Fruit fly (Drosophila melanogaster) whole organism, embryonic: ENCODE results near the gene side-III.

Experiments used
- Awh ChIP-seq: fragments of 200-800 bp; sonication (Bioruptor generic); IDR thresholded peaks from 2 replicates; pipeline ENCODE4, ENCODE4 v1.3.6; 2022; ENCODE audit warnings: missing biosample characterization, missing genetic modification characterization
- CG11093 ChIP-seq: fragments of 200-800 bp; sonication (Bioruptor generic); IDR thresholded peaks from 3 replicates; pipeline ENCODE4 v1.3.6; 2022; ENCODE audit warnings: missing biosample characterization, missing genetic modification characterization
- CG12942 ChIP-seq: fragments of 200-800 bp; sonication (Bioruptor generic); optimal IDR thresholded peaks from 3 replicates; lab custom pipeline; 2016; ENCODE audit warnings: missing biosample characterization, missing genetic modification characterization
- CG1529 ChIP-seq: fragments of 200-800 bp; sonication (Bioruptor generic); optimal IDR thresholded peaks from 3 replicates; lab custom pipeline; 2018; ENCODE audit warnings: missing biosample characterization, missing genetic modification characterization
- CG1602 ChIP-seq: fragments of 200-800 bp; sonication (Bioruptor generic); optimal IDR thresholded peaks from 3 replicates; lab custom pipeline; 2016; ENCODE audit warnings: missing biosample characterization, missing genetic modification characterization
- CG4404 ChIP-seq: fragments of 200-800 bp; sonication (Bioruptor generic); IDR thresholded peaks from 2 replicates; pipeline ENCODE4 v1.3.6; 2022; ENCODE audit warnings: missing biosample characterization, missing genetic modification characterization
- Hand ChIP-seq: fragments of 200-800 bp; sonication (Bioruptor generic); optimal IDR thresholded peaks from 2 replicates; lab custom pipeline; 2017; ENCODE audit warnings: mild to moderate bottlenecking, missing biosample characterization, missing genetic modification reagents, missing genetic modification characterization
- ato ChIP-seq: fragments of 200-800 bp; sonication (Bioruptor generic); IDR thresholded peaks from 2 replicates; pipeline ENCODE4 v1.3.6; 2022; ENCODE audit warnings: missing biosample characterization, missing genetic modification characterization; ENCODE audit not compliant: partially characterized antibody
- jing ChIP-seq: fragments of 200-800 bp; sonication (Bioruptor generic); optimal IDR thresholded peaks from 2 replicates; lab custom pipeline; 2018; ENCODE audit warnings: missing biosample characterization, mild to moderate bottlenecking, missing genetic modification characterization
- kay ChIP-seq: fragments of 200-800 bp; sonication (Bioruptor generic); optimal IDR thresholded peaks from 2 replicates; lab custom pipeline; 2016; ENCODE audit warnings: missing biosample characterization, missing genetic modification characterization
- org-1 ChIP-seq: fragments of 200-800 bp; sonication (Bioruptor generic); optimal IDR thresholded peaks from 2 replicates; lab custom pipeline; 2017; ENCODE audit warnings: missing biosample characterization, missing genetic modification characterization
- sr ChIP-seq: fragments of 200-800 bp; sonication (Bioruptor generic); IDR thresholded peaks from 3 replicates; pipeline ENCODE4 v1.3.6; 2022; ENCODE audit warnings: missing biosample characterization, missing genetic modification characterization
- yki ChIP-seq: fragments of >200 bp; optimal IDR thresholded peaks from 3 replicates; lab custom pipeline; 2018

DNA sequence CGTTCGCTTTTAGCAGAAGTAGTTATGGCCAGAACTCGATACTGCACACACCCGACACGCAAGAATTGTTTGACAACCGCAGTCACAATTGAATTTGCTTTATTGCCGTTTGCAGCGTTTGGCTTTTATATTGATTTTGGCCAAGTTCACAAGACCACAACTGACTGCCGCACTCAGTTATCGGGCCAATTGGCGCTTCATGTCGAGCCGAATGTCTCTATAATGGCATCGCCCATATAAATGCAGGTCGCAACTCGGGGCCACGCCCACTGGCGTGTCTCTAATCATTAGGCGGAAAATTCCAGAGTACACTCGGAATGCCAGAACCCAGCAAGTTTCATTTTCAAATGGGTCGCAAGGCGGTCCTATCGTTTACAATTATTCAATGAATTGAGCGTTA, 15.8 kb upstream of the side-III start, which contains the start of gene Obp83a:
- TF ChIP-seq CG1602 (no peak), org-1 (GFP tag; lab: Kevin White, UChicago) (no peak), Hand (no peak), CG4404 (GFP tag; lab: Robert Waterston, UW) (no peak), jing (GFP tag; lab: Kevin White, UChicago) (no peak), CG1529 (GFP tag; lab: Kevin White, UChicago) (no peak), kay (GFP tag; lab: Kevin White, UChicago) (no peak), sr (GFP tag; lab: Robert Waterston, UW) (no peak), CG11093 (GFP tag; lab: Robert Waterston, UW) (no peak), yki (no peak), CG12942 (GFP tag; lab: Kevin White, UChicago) (no peak), ato (GFP tag; lab: Robert Waterston, UW) (no peak), Awh (GFP tag; lab: Robert Waterston, UW) (no peak)
